Worm (Caenorhabditis elegans): ENCODE results near the gene R05F9.7.

The R05F9.7 gene

ce11 chrII:4904277-4904676 is 18.2 kb downstream of the R05F9.7 start (continued):
- peak; percentile 52 for TF ChIP-seq snpc-1.1 (tag; optimal IDR thresholded peaks at IDR 0.05; ENCODE audit: insufficient read depth)
- TF ChIP-seq let-607 (tag; optimal IDR thresholded peaks at IDR 0.05) = no peak
- peak; percentile 7 for TF ChIP-seq K12H6.12 (tag; optimal IDR thresholded peaks at IDR 0.05)
- no peak for TF ChIP-seq T07F8.4 (tag; optimal IDR thresholded peaks at IDR 0.05)
- TF ChIP-seq Y53F4B.3 (GFP tag; IDR thresholded peaks at IDR 0.05) = no peak
- TF ChIP-seq ceh-27 (GFP tag; optimal IDR thresholded peaks at IDR 0.05) = peak; percentile 32
- TF ChIP-seq madf-3 (GFP tag; IDR thresholded peaks at IDR 0.05) = peak; percentile 29; the same call in 1 of the 2 replicates
- TF ChIP-seq lin-40 (tag; optimal IDR thresholded peaks at IDR 0.05) = peak; percentile 24
- peak; percentile 69 for TF ChIP-seq D2030.7 (GFP tag; IDR thresholded peaks at IDR 0.05)
- peak; percentile 94 for TF ChIP-seq hmg-1.2 (GFP tag; IDR thresholded peaks at IDR 0.05)
- no peak for TF ChIP-seq Y53G8AR.9 (GFP tag; conservative IDR thresholded peaks at IDR 0.05)
- no peak for TF ChIP-seq egl-44 (GFP tag; IDR thresholded peaks at IDR 0.05)

- TF ChIP-seq pha-4 (tag; optimal IDR thresholded peaks at IDR 0.05) (peak; percentile 7), C06A6.2 (GFP tag; conservative IDR thresholded peaks at IDR 0.05) (no peak), unc-62 (GFP tag; optimal IDR thresholded peaks at IDR 0.05) (peak; percentile 67), rpc-1 (optimal IDR thresholded peaks at IDR 0.05) (no peak), rpc-1 (tag; optimal IDR thresholded peaks at IDR 0.05) (no peak)
These were observed 18.7 kb downstream of the R05F9.7 start, which contains the start of gene btbd-10 for ce11 chrII:4904778-4905177. Gene btbd-10, plus strand, starts transcription at chrII:4905008.

- TF ChIP-seq lsl-1 (GFP tag; optimal IDR thresholded peaks at IDR 0.05) (peak; percentile 70), F33H1.4 (GFP tag; IDR thresholded peaks at IDR 0.05) (peak; percentile 50; the same call in 1 of the 2 replicates), cebp-2 (GFP tag; IDR thresholded peaks at IDR 0.05) (no peak), madf-6 (GFP tag; IDR thresholded peaks at IDR 0.05) (peak; percentile 56)
These were observed 19.3 kb downstream of the R05F9.7 start for ce11 chrII:4905331-4905730.

- no peak for TF ChIP-seq madf-8 (GFP tag; conservative IDR thresholded peaks at IDR 0.05)
- no peak for TF ChIP-seq rcor-1 (GFP tag; IDR thresholded peaks at IDR 0.05)
- no peak for TF ChIP-seq lsl-1 (GFP tag; optimal IDR thresholded peaks at IDR 0.05)
- no peak for TF ChIP-seq attf-5 (GFP tag; optimal IDR thresholded peaks at IDR 0.05)
- no peak for TF ChIP-seq cebp-1 (GFP tag; IDR thresholded peaks at IDR 0.05)
- no peak for TF ChIP-seq cebp-1 (tag; optimal IDR thresholded peaks at IDR 0.05)
- TF ChIP-seq B0261.1 (tag; optimal IDR thresholded peaks at IDR 0.05) = no peak
- TF ChIP-seq ceh-100 (GFP tag; IDR thresholded peaks at IDR 0.05) = no peak
These were observed 19.8 kb downstream of the R05F9.7 start for ce11 chrII:4905883-4906282.

- TF ChIP-seq F10E7.11 (tag; optimal IDR thresholded peaks at IDR 0.05) (no peak), cebp-1 (GFP tag; IDR thresholded peaks at IDR 0.05) (no peak), cebp-1 (tag; optimal IDR thresholded peaks at IDR 0.05) (peak; percentile 20), lsy-27 (tag; optimal IDR thresholded peaks at IDR 0.05; ENCODE audit: borderline replicate concordance, insufficient read depth) (no peak), mxl-1 (tag; optimal IDR thresholded peaks at IDR 0.05) (no peak), snpc-1.1 (tag; optimal IDR thresholded peaks at IDR 0.05; ENCODE audit: insufficient read depth) (no peak), nhr-90 (tag; optimal IDR thresholded peaks at IDR 0.05) (no peak), zim-3 (tag; optimal IDR thresholded peaks at IDR 0.05) (no peak), attf-5 (GFP tag; optimal IDR thresholded peaks at IDR 0.05) (peak; percentile 22), aptf-3 (GFP tag; IDR thresholded peaks at IDR 0.05) (no peak), ceh-100 (GFP tag; IDR thresholded peaks at IDR 0.05) (no peak), K11D2.4 (GFP tag; IDR thresholded peaks at IDR 0.05) (0 out of 2 replicates have a peak, but pooled peaks have one; percentile 9), zfh-2 (GFP tag; conservative IDR thresholded peaks at IDR 0.05) (0 out of 2 replicates have a peak, but pooled peaks have one; percentile 35), ZK185.1 (tag; optimal IDR thresholded peaks at IDR 0.05; ENCODE audit: poor library complexity, severe bottlenecking) (no peak), rec-8 (tag; optimal IDR thresholded peaks at IDR 0.05) (no peak), mes-4 (tag; optimal IDR thresholded peaks at IDR 0.05) (no peak), ets-4 (GFP tag; optimal IDR thresholded peaks at IDR 0.05) (no peak), rpc-1 (optimal IDR thresholded peaks at IDR 0.05) (no peak), rpc-1 (tag; optimal IDR thresholded peaks at IDR 0.05) (no peak), die-1 (tag; optimal IDR thresholded peaks at IDR 0.05) (no peak), ztf-22 (GFP tag; optimal IDR thresholded peaks at IDR 0.05) (no peak)
These were observed 22.1 kb downstream of the R05F9.7 start for ce11 chrII:4908160-4908559.

Measured in whole organism, young adult.